Worm (Caenorhabditis elegans) whole organism, L2 larva: ENCODE measurements around the gene C55C3.6.
A peak's percentile ranks its signal among the peaks of the same experiment; 100 is the strongest.

Source experiments
- ama-1 ChIP-seq: fragments of 150-350 bp; optimal IDR thresholded peaks from 2 replicates; lab custom pipeline; 2018; ENCODE audit warnings: inconsistent platforms
- dmd-4 ChIP-seq: sonication (generic microtip); optimal IDR thresholded peaks from 2 replicates; lab custom pipeline; 2017; ENCODE audit warnings: missing biosample characterization, missing genetic modification characterization
- fos-1 ChIP-seq: fragments of 150-350 bp; optimal IDR thresholded peaks from 2 replicates; lab custom pipeline; 2014; ENCODE audit warnings: missing biosample characterization, missing genetic modification characterization
- lin-39 ChIP-seq: fragments of 150-350 bp; optimal IDR thresholded peaks from 2 replicates; lab custom pipeline; 2014; ENCODE audit warnings: missing biosample characterization, missing genetic modification reagents, missing genetic modification characterization
- lsy-2 ChIP-seq, 2 experiments: fragments of 150-350 bp in 1 of 2; sonication (generic microtip) in 1 of 2; optimal IDR thresholded peaks; 2 replicates each; lab custom pipeline; 2014 to 2017; ENCODE audit warnings: missing biosample characterization in 2 of 2, missing genetic modification characterization in 2 of 2
- mab-5 ChIP-seq: fragments of 150-350 bp; optimal IDR thresholded peaks from 2 replicates; lab custom pipeline; 2014; ENCODE audit warnings: missing biosample characterization, missing genetic modification characterization
- nhr-12 ChIP-seq: fragments of 150-350 bp; optimal IDR thresholded peaks from 2 replicates; lab custom pipeline; 2014; ENCODE audit warnings: missing biosample characterization, missing genetic modification characterization
- nhr-25 ChIP-seq: fragments of 150-350 bp; sonication (generic microtip); optimal IDR thresholded peaks from 3 replicates; lab custom pipeline; 2014; ENCODE audit warnings: missing biosample characterization, missing genetic modification characterization
- sem-4 ChIP-seq: fragments of 150-350 bp; optimal IDR thresholded peaks from 2 replicates; lab custom pipeline; 2014; ENCODE audit warnings: missing biosample characterization, missing genetic modification reagents, missing genetic modification characterization
- skn-1 ChIP-seq: sonication (generic microtip); optimal IDR thresholded peaks from 2 replicates; lab custom pipeline; 2017; ENCODE audit warnings: missing biosample characterization, missing genetic modification characterization
- sma-9 ChIP-seq, 2 experiments: fragments of 150-350 bp in 1 of 2; sonication (generic microtip) in 1 of 2; optimal IDR thresholded peaks; 2 replicates each; lab custom pipeline; 2014 to 2016; ENCODE audit warnings: missing genetic modification characterization in 2 of 2, mild to moderate bottlenecking in 1 of 2, missing biosample characterization in 1 of 2, missing compliant biosample characterization in 1 of 2, missing genetic modification reagents in 1 of 2, moderate library complexity in 1 of 2
- unc-55 ChIP-seq: fragments of 150-350 bp; sonication (generic microtip); optimal IDR thresholded peaks from 3 replicates; lab custom pipeline; 2014; ENCODE audit warnings: missing biosample characterization, missing genetic modification reagents, missing genetic modification characterization
- unc-62 ChIP-seq: fragments of 150-350 bp; optimal IDR thresholded peaks from 2 replicates; lab custom pipeline; 2014; ENCODE audit warnings: missing biosample characterization, missing genetic modification reagents, missing genetic modification characterization

ce11 chrIV:5658225-5658624 lies 24.8 kb upstream of the C55C3.6 start:
- no peak for TF ChIP-seq nhr-25 (tag; lab: Kevin White, UChicago)
- no peak for TF ChIP-seq unc-55 (GFP tag; lab: Kevin White, UChicago)
- TF ChIP-seq fos-1 (tag; lab: Kevin White, UChicago), result peak; percentile 13
- peak in 1 of 2 experiments; percentile 17 for TF ChIP-seq lsy-2 (tag; optimal IDR thresholded peaks at IDR 0.05; lab: Kevin White, UChicago)
- no peak for TF ChIP-seq mab-5 (tag; lab: Kevin White, UChicago)
- no peak for TF ChIP-seq skn-1 (tag; lab: Kevin White, UChicago)
- no peak for TF ChIP-seq nhr-12 (tag; lab: Kevin White, UChicago)
- TF ChIP-seq ama-1 (lab: Kevin White, UChicago), result no peak
- TF ChIP-seq dmd-4, result no peak
- TF ChIP-seq unc-62 (GFP tag; lab: Kevin White, UChicago), result no peak
- TF ChIP-seq sem-4 (tag; lab: Kevin White, UChicago), result no peak
- no peak for TF ChIP-seq lin-39 (tag; lab: Kevin White, UChicago)
- TF ChIP-seq sma-9 (GFP tag; optimal IDR thresholded peaks at IDR 0.05; lab: Kevin White, UChicago), result peak; percentile 44
- no peak for TF ChIP-seq sma-9 (tag; optimal IDR thresholded peaks at IDR 0.05; lab: Kevin White, UChicago)
